Worm (Caenorhabditis elegans) whole organism, late embryonic: ENCODE results near the gene daf-22.

Experiments
- ceh-9 ChIP-seq: sonication (generic microtip); optimal IDR thresholded peaks from 2 replicates; lab custom pipeline; 2016; ENCODE audit warnings: mild to moderate bottlenecking, missing genetic modification characterization, inconsistent platforms, missing compliant biosample characterization
- nhr-11 ChIP-seq: fragments of 150-350 bp; optimal IDR thresholded peaks from 2 replicates; lab custom pipeline; 2014; ENCODE audit warnings: missing biosample characterization, missing genetic modification characterization
- pha-4 ChIP-seq: fragments of 150-350 bp; optimal IDR thresholded peaks from 2 replicates; lab custom pipeline; 2018; ENCODE audit warnings: missing biosample characterization, missing genetic modification reagents, missing genetic modification characterization
- sox-4 ChIP-seq: sonication (generic microtip); optimal IDR thresholded peaks from 2 replicates; lab custom pipeline; 2017; ENCODE audit warnings: mild to moderate bottlenecking, missing genetic modification characterization, inconsistent platforms, missing compliant biosample characterization

DNA sequence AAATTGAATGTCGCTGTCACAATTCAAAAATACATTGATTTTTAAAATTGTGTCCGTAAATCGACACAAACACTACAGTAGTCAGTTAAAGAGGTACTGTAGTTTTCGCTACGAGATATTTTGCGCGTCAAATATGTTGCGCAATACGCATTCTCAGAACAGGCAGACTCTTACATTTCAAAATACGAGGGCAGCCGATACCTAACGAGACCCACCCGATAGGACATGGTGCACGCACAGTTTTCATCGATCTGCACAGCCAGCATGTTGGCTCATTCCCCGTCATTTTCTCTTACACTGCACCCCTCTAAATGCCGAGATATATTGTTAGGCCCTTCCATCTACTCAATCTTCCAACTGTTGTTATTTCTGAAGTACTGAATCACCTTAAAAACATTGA, 36.8 kb upstream of the daf-22 start, which contains the start of gene F15A4.2:
- TF ChIP-seq ceh-9 (tag; lab: Kevin White, UChicago): no peak
- no peak for TF ChIP-seq nhr-11 (tag; lab: Kevin White, UChicago)
- TF ChIP-seq pha-4 (tag; lab: Kevin White, UChicago): no peak
- TF ChIP-seq sox-4 (tag; lab: Kevin White, UChicago): no peak
